Worm (Caenorhabditis elegans) whole organism, mixed stage, embryonic: ENCODE measurements around the gene ZK402.5.

ENCODE experiments used
- blmp-1 ChIP-seq: fragments of 150-350 bp; optimal IDR thresholded peaks from 2 replicates; lab custom pipeline; 2014; ENCODE audit warnings: missing biosample characterization, missing genetic modification characterization
- elt-1 ChIP-seq: sonication (generic microtip); optimal IDR thresholded peaks from 2 replicates; lab custom pipeline; 2017; ENCODE audit warnings: missing genetic modification characterization, mild to moderate bottlenecking, missing compliant biosample characterization, antibody characterized with exemption, moderate library complexity, borderline replicate concordance; ENCODE audit not compliant: insufficient read depth
- nhr-28 ChIP-seq: fragments of 150-350 bp; optimal IDR thresholded peaks from 2 replicates; lab custom pipeline; 2014; ENCODE audit warnings: missing biosample characterization, missing genetic modification characterization
- snpc-4 ChIP-seq: fragments of 150-350 bp; optimal IDR thresholded peaks from 2 replicates; lab custom pipeline; 2014; ENCODE audit warnings: missing biosample characterization, missing genetic modification characterization
- sptf-1 ChIP-seq: sonication (generic microtip); optimal IDR thresholded peaks from 2 replicates; lab custom pipeline; 2017; ENCODE audit warnings: mild to moderate bottlenecking, missing genetic modification characterization, moderate library complexity, missing compliant biosample characterization
- ztf-11 ChIP-seq: fragments of 150-350 bp; optimal IDR thresholded peaks from 2 replicates; lab custom pipeline; 2014; ENCODE audit warnings: missing biosample characterization, missing genetic modification characterization

DNA sequence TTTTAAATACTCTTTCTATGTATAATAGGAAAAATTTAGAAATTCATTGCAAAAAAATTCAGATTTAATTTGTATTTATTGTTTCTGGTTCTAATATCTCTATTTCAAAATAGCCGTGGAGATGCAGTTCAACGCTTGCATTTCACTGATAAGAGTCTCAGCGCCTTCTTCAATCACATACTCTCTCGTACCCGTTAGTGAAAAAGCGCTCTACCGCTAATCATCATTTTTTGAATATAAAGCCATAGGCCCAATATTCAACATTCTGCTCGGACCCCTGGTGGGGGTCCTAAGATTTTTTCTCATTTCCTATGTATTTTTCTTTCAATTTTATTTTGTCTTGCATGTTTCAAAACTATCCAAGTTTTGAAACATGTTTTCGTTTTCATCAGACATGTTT, 19.4 kb upstream of the ZK402.5 start:
- TF ChIP-seq nhr-28 (tag; lab: Kevin White, UChicago) (no peak), blmp-1 (tag; lab: Kevin White, UChicago) (no peak), sptf-1 (tag; lab: Kevin White, UChicago) (no peak), snpc-4 (tag; lab: Kevin White, UChicago) (no peak), ztf-11 (no peak), elt-1 (tag; lab: Kevin White, UChicago) (no peak)
